Fruit fly (Drosophila melanogaster) whole organism, embryonic: ENCODE measurements around the gene Polr1C.
A peak's percentile ranks its signal among the peaks of the same experiment; 100 is the strongest.

ENCODE experiments used
- Atf6 ChIP-seq: fragments of 200-800 bp; sonication (Bioruptor generic); IDR thresholded peaks from 2 replicates; pipeline ENCODE4 v1.3.6; 2022; ENCODE audit warnings: missing biosample characterization, missing genetic modification characterization
- B-H2 ChIP-seq: fragments of 200-800 bp; sonication (Bioruptor generic); optimal IDR thresholded peaks from 2 replicates; lab custom pipeline; 2018; ENCODE audit warnings: missing biosample characterization, mild to moderate bottlenecking, missing genetic modification characterization
- CG10147 ChIP-seq: fragments of 200-800 bp; sonication (Bioruptor generic); optimal IDR thresholded peaks from 2 replicates; lab custom pipeline; 2019; ENCODE audit warnings: missing biosample characterization, mild to moderate bottlenecking, missing genetic modification characterization, moderate library complexity
- CG12104 ChIP-seq: fragments of 200-800 bp; sonication (Bioruptor generic); optimal IDR thresholded peaks from 3 replicates; lab custom pipeline; 2016; ENCODE audit warnings: missing biosample characterization, missing genetic modification characterization
- CG13123 ChIP-seq: fragments of 200-800 bp; sonication (Bioruptor generic); optimal IDR thresholded peaks from 2 replicates; lab custom pipeline; 2016; ENCODE audit warnings: missing biosample characterization, missing genetic modification characterization
- CG17359 ChIP-seq: fragments of 200-800 bp; sonication (Bioruptor generic); optimal IDR thresholded peaks from 3 replicates; lab custom pipeline; 2018; ENCODE audit warnings: missing biosample characterization, mild to moderate bottlenecking, missing genetic modification characterization, moderate library complexity
- CG18599 ChIP-seq: fragments of 200-800 bp; sonication (Bioruptor generic); optimal IDR thresholded peaks from 3 replicates; lab custom pipeline; 2017; ENCODE audit warnings: missing biosample characterization, missing genetic modification characterization, mild to moderate bottlenecking, moderate library complexity, missing genetic modification reagents
- CG2129 ChIP-seq: fragments of 200-800 bp; sonication (Bioruptor generic); IDR thresholded peaks from 2 replicates; pipeline ENCODE4 v1.3.6; 2022; ENCODE audit warnings: missing biosample characterization, missing genetic modification characterization; ENCODE audit not compliant: partially characterized antibody
- CG2678 ChIP-seq: fragments of 200-800 bp; sonication (Bioruptor generic); optimal IDR thresholded peaks from 3 replicates; lab custom pipeline; 2019; ENCODE audit warnings: missing biosample characterization, mild to moderate bottlenecking, missing genetic modification characterization, moderate library complexity
- CG30020 ChIP-seq: fragments of 200-800 bp; optimal IDR thresholded peaks from 2 replicates; lab custom pipeline; 2019; ENCODE audit warnings: missing biosample characterization, mild to moderate bottlenecking, missing genetic modification characterization, moderate library complexity
- CG31388 ChIP-seq: fragments of 200-800 bp; sonication (Bioruptor generic); optimal IDR thresholded peaks from 2 replicates; lab custom pipeline; 2016; ENCODE audit warnings: missing biosample characterization, missing genetic modification characterization
- CG31441 ChIP-seq: fragments of 200-800 bp; sonication (Bioruptor generic); IDR thresholded peaks from 2 replicates; pipeline ENCODE4 v1.3.6; 2022; ENCODE audit warnings: missing biosample characterization, missing genetic modification characterization
- CG43689 ChIP-seq: fragments of 200-800 bp; sonication (Bioruptor generic); IDR thresholded peaks from 2 replicates; pipeline ENCODE4 v1.3.6; 2022; ENCODE audit warnings: missing biosample characterization, missing genetic modification characterization
- CG7786 ChIP-seq: fragments of 200-800 bp; sonication (Bioruptor generic); optimal IDR thresholded peaks from 2 replicates; lab custom pipeline; 2016; ENCODE audit warnings: missing biosample characterization, missing genetic modification characterization
- CG7839 ChIP-seq: fragments of 200-800 bp; sonication (Bioruptor generic); optimal IDR thresholded peaks from 3 replicates; lab custom pipeline; 2018; ENCODE audit warnings: missing biosample characterization, mild to moderate bottlenecking, missing genetic modification characterization, moderate library complexity
- CG9932 ChIP-seq: fragments of 200-800 bp; sonication (Bioruptor generic); IDR thresholded peaks from 2 replicates; pipeline ENCODE4 v1.3.6; 2022; ENCODE audit warnings: missing biosample characterization, missing genetic modification characterization
- CTCF ChIP-seq: fragments of 200-800 bp; sonication (Bioruptor generic); optimal IDR thresholded peaks from 2 replicates; lab custom pipeline; 2017; ENCODE audit warnings: missing biosample characterization, mild to moderate bottlenecking, missing genetic modification characterization, moderate library complexity
- CkIIα-i1 ChIP-seq: fragments of 200-800 bp; sonication (Bioruptor generic); IDR thresholded peaks from 2 replicates; pipeline ENCODE4 v1.3.6; 2022; ENCODE audit warnings: missing biosample characterization, missing genetic modification characterization
- CoRest ChIP-seq: fragments of 200-800 bp; sonication (Bioruptor generic); optimal IDR thresholded peaks from 3 replicates; lab custom pipeline; 2018; ENCODE audit warnings: missing biosample characterization, mild to moderate bottlenecking, missing genetic modification characterization, moderate library complexity
- Dad ChIP-seq: fragments of 200-800 bp; sonication (Bioruptor generic); optimal IDR thresholded peaks from 3 replicates; lab custom pipeline; 2016; ENCODE audit warnings: missing biosample characterization, missing genetic modification characterization
- Drgx ChIP-seq: fragments of 200-800 bp; sonication (Bioruptor generic); IDR thresholded peaks from 2 replicates; pipeline ENCODE4 v1.3.6; 2022; ENCODE audit warnings: missing biosample characterization, missing genetic modification characterization
- E2f2 ChIP-seq: fragments of 200-800 bp; sonication (Bioruptor generic); IDR thresholded peaks from 2 replicates; pipeline ENCODE4 v1.3.6; 2022; ENCODE audit warnings: missing biosample characterization, missing genetic modification characterization
- Hand ChIP-seq: fragments of 200-800 bp; sonication (Bioruptor generic); optimal IDR thresholded peaks from 2 replicates; lab custom pipeline; 2017; ENCODE audit warnings: mild to moderate bottlenecking, missing biosample characterization, missing genetic modification reagents, missing genetic modification characterization
- Lpt ChIP-seq: fragments of >200 bp; optimal IDR thresholded peaks from 2 replicates; lab custom pipeline; 2018; ENCODE audit warnings: missing biosample characterization, missing genetic modification characterization
- Mad ChIP-seq: fragments of 200-800 bp; sonication (Bioruptor generic); optimal IDR thresholded peaks from 2 replicates; lab custom pipeline; 2016; ENCODE audit warnings: missing biosample characterization, missing genetic modification characterization
- Max ChIP-seq: fragments of 200-800 bp; sonication (Bioruptor generic); optimal IDR thresholded peaks from 2 replicates; lab custom pipeline; 2016; ENCODE audit warnings: missing biosample characterization, mild to moderate bottlenecking, missing genetic modification characterization
- Nf-YC ChIP-seq: fragments of 200-800 bp; optimal IDR thresholded peaks from 3 replicates; lab custom pipeline; 2019; ENCODE audit warnings: missing biosample characterization, mild to moderate bottlenecking, missing genetic modification characterization, moderate library complexity
- Opbp ChIP-seq: fragments of 200-800 bp; sonication (Bioruptor generic); IDR thresholded peaks from 3 replicates; pipeline ENCODE4 v1.3.6; 2022; ENCODE audit warnings: missing biosample characterization, missing genetic modification characterization; ENCODE audit not compliant: partially characterized antibody
- Ptx1 ChIP-seq: fragments of 200-800 bp; sonication (Bioruptor generic); IDR thresholded peaks from 2 replicates; pipeline ENCODE4 v1.3.6; 2022; ENCODE audit warnings: missing biosample characterization, missing genetic modification characterization
- Rfx ChIP-seq: fragments of 200-800 bp; sonication (Bioruptor generic); IDR thresholded peaks from 2 replicates; pipeline ENCODE4 v1.3.6; 2022; ENCODE audit warnings: missing biosample characterization, missing genetic modification characterization
- Usf ChIP-seq: fragments of 200-800 bp; sonication (Bioruptor generic); optimal IDR thresholded peaks from 2 replicates; lab custom pipeline; 2017; ENCODE audit warnings: missing genotype, missing biosample characterization, missing genetic modification characterization
- Xbp1 ChIP-seq: fragments of 200-800 bp; sonication (Bioruptor generic); optimal IDR thresholded peaks from 3 replicates; lab custom pipeline; 2016; ENCODE audit warnings: missing biosample characterization, mild to moderate bottlenecking, missing genetic modification characterization
- ci ChIP-seq: fragments of 200-800 bp; sonication (Bioruptor generic); IDR thresholded peaks from 3 replicates; pipeline ENCODE4 v1.3.6; 2022; ENCODE audit warnings: missing biosample characterization, missing genetic modification characterization
- dan ChIP-seq: fragments of 200-800 bp; sonication (Bioruptor generic); IDR thresholded peaks from 2 replicates; pipeline ENCODE4 v1.3.6; 2022; ENCODE audit warnings: missing biosample characterization, missing genetic modification characterization
- fu2 ChIP-seq: fragments of 200-800 bp; sonication (Bioruptor generic); optimal IDR thresholded peaks from 2 replicates; lab custom pipeline; 2016; ENCODE audit warnings: missing biosample characterization, missing genetic modification characterization
- hkb ChIP-seq, 2 experiments: fragments of 200-800 bp in 1 of 2; fragments of >200 bp in 1 of 2; sonication (Bioruptor generic) in 1 of 2; IDR thresholded peaks in 1 of 2; optimal IDR thresholded peaks in 1 of 2; 2 replicates each; pipeline versions ENCODE4 v1.3.6 to Lab custom; 2017 to 2022; ENCODE audit warnings: missing biosample characterization in 1 of 2, missing genetic modification characterization in 1 of 2
- lola ChIP-seq, 3 experiments: fragments of >200 bp in 2 of 3; fragments of 200-800 bp in 1 of 3; sonication (Bioruptor generic) in 1 of 3; optimal IDR thresholded peaks; 2 replicates each; lab custom pipeline; 2017 to 2019; ENCODE audit warnings: missing biosample characterization in 3 of 3, missing genetic modification characterization in 3 of 3, mild to moderate bottlenecking in 1 of 3, moderate library complexity in 1 of 3
- nerfin-1 ChIP-seq: fragments of 200-800 bp; sonication (Bioruptor generic); optimal IDR thresholded peaks from 3 replicates; lab custom pipeline; 2019; ENCODE audit warnings: missing biosample characterization, mild to moderate bottlenecking, missing genetic modification characterization, moderate library complexity
- nerfin-2 ChIP-seq: fragments of 200-800 bp; sonication (Bioruptor generic); IDR thresholded peaks from 2 replicates; pipeline ENCODE4 v1.3.6; 2022; ENCODE audit warnings: missing biosample characterization, missing genetic modification characterization; ENCODE audit not compliant: partially characterized antibody
- oc ChIP-seq: fragments of 200-800 bp; sonication (Bioruptor generic); optimal IDR thresholded peaks from 2 replicates; lab custom pipeline; 2018; ENCODE audit warnings: missing biosample characterization, mild to moderate bottlenecking, missing genetic modification characterization, moderate library complexity
- odd ChIP-seq: fragments of 200-800 bp; sonication (Bioruptor generic); optimal IDR thresholded peaks from 2 replicates; lab custom pipeline; 2017; ENCODE audit warnings: missing biosample characterization, mild to moderate bottlenecking, missing genetic modification characterization
- pzg ChIP-seq: fragments of 200-800 bp; sonication (Bioruptor generic); optimal IDR thresholded peaks from 3 replicates; lab custom pipeline; 2018; ENCODE audit warnings: missing biosample characterization, mild to moderate bottlenecking, missing genetic modification characterization, moderate library complexity
- repo ChIP-seq: fragments of 200-800 bp; sonication (Bioruptor generic); optimal IDR thresholded peaks from 2 replicates; lab custom pipeline; 2016; ENCODE audit warnings: missing biosample characterization, missing genetic modification characterization
- sim ChIP-seq: fragments of 200-800 bp; sonication (Bioruptor generic); IDR thresholded peaks from 2 replicates; pipeline ENCODE4 v1.3.6; 2022; ENCODE audit warnings: missing biosample characterization, missing genetic modification characterization
- sima ChIP-seq: fragments of 200-800 bp; sonication (Bioruptor generic); optimal IDR thresholded peaks from 2 replicates; lab custom pipeline; 2016; ENCODE audit warnings: missing biosample characterization, missing genetic modification characterization
- slbo ChIP-seq: fragments of 200-800 bp; sonication (Bioruptor generic); IDR thresholded peaks from 2 replicates; pipeline ENCODE4 v1.3.6; 2022; ENCODE audit warnings: missing biosample characterization, missing genetic modification characterization
- ssp ChIP-seq: fragments of 200-800 bp; sonication (Bioruptor generic); IDR thresholded peaks from 2 replicates; pipeline ENCODE4 v1.3.6; 2022; ENCODE audit warnings: missing biosample characterization, missing genetic modification characterization
- sug ChIP-seq: fragments of 200-800 bp; optimal IDR thresholded peaks from 2 replicates; lab custom pipeline; 2019; ENCODE audit warnings: missing biosample characterization, mild to moderate bottlenecking, missing genetic modification characterization, moderate library complexity
- tna ChIP-seq: fragments of 200-800 bp; sonication (Bioruptor generic); IDR thresholded peaks from 2 replicates; pipeline ENCODE4 v1.3.6; 2022; ENCODE audit warnings: missing biosample characterization, missing genetic modification characterization; ENCODE audit not compliant: partially characterized antibody

Polr1C gene

dm6 chr2L:4973731-4974415, 5.1 kb downstream of the Polr1C start, which contains the start of gene mRpL28 (continued):
- TF ChIP-seq CG2678 (tag; lab: Kevin White, UChicago) = no peak
- TF ChIP-seq Ptx1 = 0 out of 2 replicates have a peak, but pooled peaks have one; percentile 36
- TF ChIP-seq oc (tag; lab: Kevin White, UChicago) = no peak
- no peak for TF ChIP-seq CG12104
- peak in 1 of 3 experiments; percentile 0 for TF ChIP-seq lola (GFP tag; optimal IDR thresholded peaks at IDR 0.05; lab: Kevin White, UChicago)
- peak; percentile 67 for TF ChIP-seq CG9932 (GFP tag; lab: Robert Waterston, UW)
- TF ChIP-seq sug (tag; lab: Kevin White, UChicago) = peak; percentile 48
- no peak for TF ChIP-seq Drgx (GFP tag; lab: Robert Waterston, UW)
- peak; percentile 44 for TF ChIP-seq pzg (GFP tag; lab: Kevin White, UChicago)
- no peak for TF ChIP-seq CG7839
- TF ChIP-seq CG13123 = no peak
- TF ChIP-seq fu2 (GFP tag; lab: Kevin White, UChicago) = no peak
- TF ChIP-seq CkIIα-i1 (GFP tag; lab: Robert Waterston, UW) = no peak
- TF ChIP-seq Atf6 (GFP tag; lab: Robert Waterston, UW) = no peak; the same call in 1 of the 2 replicates
- peak; percentile 42; the same call in 1 of the 2 replicates for TF ChIP-seq slbo (GFP tag; lab: Robert Waterston, UW)
- no peak for TF ChIP-seq ssp (GFP tag; lab: Robert Waterston, UW)
- 0 out of 3 replicates have a peak, but pooled peaks have one; percentile 56 for TF ChIP-seq ci (GFP tag; lab: Robert Waterston, UW)
- TF ChIP-seq repo (GFP tag; lab: Kevin White, UChicago) = no peak
- no peak for TF ChIP-seq sima (GFP tag; lab: Kevin White, UChicago)
- no peak for TF ChIP-seq nerfin-1 (tag; lab: Kevin White, UChicago)
- peak; percentile 40 for TF ChIP-seq Nf-YC (tag; lab: Kevin White, UChicago)
- no peak for TF ChIP-seq Rfx (GFP tag; lab: Robert Waterston, UW)
- peak; percentile 12 for TF ChIP-seq CG10147
- TF ChIP-seq tna (GFP tag; lab: Robert Waterston, UW) = no peak
- TF ChIP-seq sim = no peak
- peak; percentile 43 for TF ChIP-seq B-H2 (GFP tag; lab: Kevin White, UChicago)
- no peak for TF ChIP-seq odd
- peak; percentile 40; the same call in 1 of the 3 replicates for TF ChIP-seq Opbp (GFP tag; lab: Robert Waterston, UW)
- no peak for TF ChIP-seq Max (GFP tag; lab: Kevin White, UChicago)
- TF ChIP-seq CoRest (tag; lab: Kevin White, UChicago) = peak; percentile 26
- TF ChIP-seq CG31388 (GFP tag; lab: Kevin White, UChicago) = no peak
- peak; percentile 39 for TF ChIP-seq CG30020
- no peak for TF ChIP-seq Hand (GFP tag; lab: Kevin White, UChicago)
- TF ChIP-seq hkb (optimal IDR thresholded peaks at IDR 0.05; lab: Kevin White, UChicago) = no peak
- no peak for TF ChIP-seq hkb (GFP tag; IDR thresholded peaks at IDR 0.05; lab: Robert Waterston, UW)
- no peak for TF ChIP-seq Dad (GFP tag; lab: Kevin White, UChicago)
- no peak for TF ChIP-seq CG2129
- no peak for TF ChIP-seq CG31441 (GFP tag; lab: Robert Waterston, UW)
- 0 out of 2 replicates have a peak, but pooled peaks have one; percentile 7 for TF ChIP-seq E2f2 (GFP tag; lab: Robert Waterston, UW)
- TF ChIP-seq nerfin-2 = no peak
- TF ChIP-seq CG18599 (GFP tag; lab: Kevin White, UChicago) = no peak
- no peak for TF ChIP-seq Usf (GFP tag; lab: Kevin White, UChicago)
- TF ChIP-seq CG43689 (GFP tag; lab: Robert Waterston, UW) = no peak
- no peak for TF ChIP-seq CG17359 (tag; lab: Kevin White, UChicago)
- TF ChIP-seq Xbp1 = no peak
- peak; percentile 3 for TF ChIP-seq CTCF (GFP tag; lab: Kevin White, UChicago)
- TF ChIP-seq CG7786 (GFP tag; lab: Kevin White, UChicago) = no peak
- TF ChIP-seq Mad (GFP tag; lab: Kevin White, UChicago) = peak; percentile 18
- TF ChIP-seq dan (GFP tag; lab: Robert Waterston, UW) = no peak
- no peak for TF ChIP-seq Lpt (GFP tag; lab: Kevin White, UChicago)
